Worm (Caenorhabditis elegans) whole organism, L4 larva: ENCODE results near the gene cdh-7.

Experiments
- D1046.2 ChIP-seq: fragments of 200-800 bp; sonication (Bioruptor generic); IDR thresholded peaks from 2 replicates; pipeline ENCODE4 v1.3.6; 2022; ENCODE audit warnings: missing genetic modification characterization, missing compliant biosample characterization
- F10B5.3 ChIP-seq: sonication (generic microtip); optimal IDR thresholded peaks from 2 replicates; lab custom pipeline; 2016; ENCODE audit warnings: mild to moderate bottlenecking, missing genetic modification characterization, missing compliant biosample characterization
- F37D6.2 ChIP-seq: sonication (generic microtip); optimal IDR thresholded peaks from 2 replicates; lab custom pipeline; 2016; ENCODE audit warnings: mild to moderate bottlenecking, missing genetic modification characterization, missing compliant biosample characterization
- F49E8.2 ChIP-seq: sonication (generic microtip); optimal IDR thresholded peaks from 2 replicates; lab custom pipeline; 2016; ENCODE audit warnings: missing compliant biosample characterization, mild to moderate bottlenecking, missing genetic modification characterization, borderline replicate concordance
- T20F7.1 ChIP-seq: fragments of 200-800 bp; sonication (Bioruptor generic); optimal IDR thresholded peaks from 2 replicates; lab custom pipeline; 2018; ENCODE audit warnings: mild to moderate bottlenecking, missing genetic modification characterization, missing compliant biosample characterization
- T26A8.4 ChIP-seq: fragments of 200-800 bp; sonication (Bioruptor generic); IDR thresholded peaks from 2 replicates; pipeline ENCODE4 v1.3.6; 2022; ENCODE audit warnings: missing genetic modification characterization, missing compliant biosample characterization
- Y5F2A.4 ChIP-seq: fragments of 200-800 bp; sonication (Bioruptor generic); optimal IDR thresholded peaks from 2 replicates; lab custom pipeline; 2018; ENCODE audit warnings: mild to moderate bottlenecking, missing genetic modification characterization, missing compliant biosample characterization
- ZK546.5 ChIP-seq, 2 experiments: sonication (generic microtip); optimal IDR thresholded peaks; 2 replicates each; lab custom pipeline; 2017; ENCODE audit warnings: missing biosample characterization in 2 of 2, missing genetic modification characterization in 2 of 2
- aly-2 ChIP-seq: sonication (generic microtip); optimal IDR thresholded peaks from 2 replicates; lab custom pipeline; 2018; ENCODE audit warnings: missing biosample characterization, missing genetic modification characterization
- ama-1 ChIP-seq: fragments of 150-350 bp; optimal IDR thresholded peaks from 2 replicates; lab custom pipeline; 2014; ENCODE audit warnings: inconsistent platforms, mixed read lengths
- attf-4 ChIP-seq: sonication (generic microtip); optimal IDR thresholded peaks from 3 replicates; lab custom pipeline; 2017; ENCODE audit warnings: missing biosample characterization, missing genetic modification characterization
- ctbp-1 ChIP-seq: fragments of 200-800 bp; sonication (Bioruptor generic); IDR thresholded peaks from 2 replicates; pipeline ENCODE4 v1.3.6; 2022; ENCODE audit warnings: missing genetic modification reagents, missing genetic modification characterization, missing compliant biosample characterization
- daf-12 ChIP-seq: fragments of 150-350 bp; optimal IDR thresholded peaks from 2 replicates; lab custom pipeline; 2014; ENCODE audit warnings: missing biosample characterization, missing genetic modification reagents, missing genetic modification characterization
- daf-19 ChIP-seq: fragments of 200-800 bp; sonication (Bioruptor generic); conservative IDR thresholded peaks from 2 replicates; pipeline ENCODE4 v1.3.6; 2022; ENCODE audit warnings: missing genetic modification characterization, missing compliant biosample characterization
- dmd-6 ChIP-seq: fragments of 200-800 bp; sonication (Bioruptor generic); IDR thresholded peaks from 2 replicates; pipeline ENCODE4 v1.3.6; 2022; ENCODE audit warnings: missing genetic modification reagents, missing genetic modification characterization, missing compliant biosample characterization
- dmd-9 ChIP-seq: fragments of 200-800 bp; sonication (Bioruptor generic); IDR thresholded peaks from 2 replicates; pipeline ENCODE4 v1.3.6; 2022; ENCODE audit warnings: missing genetic modification reagents, missing genetic modification characterization, missing compliant biosample characterization
- dpl-1 ChIP-seq: fragments of 150-350 bp; optimal IDR thresholded peaks from 2 replicates; lab custom pipeline; 2014; ENCODE audit warnings: missing biosample characterization, missing genetic modification reagents, missing genetic modification characterization
- dve-1 ChIP-seq: sonication (generic microtip); optimal IDR thresholded peaks from 2 replicates; lab custom pipeline; 2017; ENCODE audit warnings: antibody characterized with exemption, mild to moderate bottlenecking, missing genetic modification characterization, missing compliant biosample characterization; ENCODE audit not compliant: insufficient read depth
- egl-27 ChIP-seq: sonication (generic microtip); optimal IDR thresholded peaks from 3 replicates; lab custom pipeline; 2017; ENCODE audit warnings: missing biosample characterization, missing genetic modification reagents, missing genetic modification characterization
- hif-1 ChIP-seq, 2 experiments: sonication (generic microtip); optimal IDR thresholded peaks; 2 replicates each; lab custom pipeline; 2016 to 2017; ENCODE audit warnings: missing compliant biosample characterization in 2 of 2, missing genetic modification characterization in 2 of 2, missing genetic modification reagents in 2 of 2, missing genotype in 2 of 2, mild to moderate bottlenecking in 1 of 2
- hlh-11 ChIP-seq: fragments of 200-800 bp; sonication (Bioruptor generic); optimal IDR thresholded peaks from 2 replicates; lab custom pipeline; 2018; ENCODE audit warnings: mild to moderate bottlenecking, missing genetic modification characterization, missing compliant biosample characterization
- hlh-30 ChIP-seq: sonication (generic microtip); optimal IDR thresholded peaks from 2 replicates; lab custom pipeline; 2017; ENCODE audit warnings: antibody characterized with exemption, mild to moderate bottlenecking, missing genetic modification characterization, missing compliant biosample characterization; ENCODE audit not compliant: insufficient read depth
- lin-15B ChIP-seq: fragments of 150-350 bp; sonication (generic microtip); optimal IDR thresholded peaks from 3 replicates; lab custom pipeline; 2014; ENCODE audit warnings: missing biosample characterization, missing genetic modification characterization
- lsy-2 ChIP-seq, 2 experiments: fragments of 150-350 bp in 1 of 2; sonication (generic microtip) in 1 of 2; optimal IDR thresholded peaks; 2 replicates each; lab custom pipeline; 2014 to 2017; ENCODE audit warnings: missing biosample characterization in 2 of 2, missing genetic modification characterization in 2 of 2
- mdl-1 ChIP-seq, 2 experiments: fragments of 150-350 bp in 1 of 2; sonication (generic microtip) in 1 of 2; optimal IDR thresholded peaks; 2 replicates each; lab custom pipeline; 2014 to 2017; ENCODE audit warnings: missing biosample characterization in 2 of 2, missing genetic modification characterization in 2 of 2
- mes-2 ChIP-seq: sonication (generic microtip); optimal IDR thresholded peaks from 2 replicates; lab custom pipeline; 2016; ENCODE audit warnings: missing genotype, mild to moderate bottlenecking, missing genetic modification characterization, missing compliant biosample characterization; ENCODE audit not compliant: poor library complexity, severe bottlenecking
- nhr-111 ChIP-seq: fragments of 200-800 bp; sonication (Bioruptor generic); optimal IDR thresholded peaks from 2 replicates; lab custom pipeline; 2018; ENCODE audit warnings: mild to moderate bottlenecking, missing genetic modification characterization, missing compliant biosample characterization
- nhr-28 ChIP-seq: fragments of 150-350 bp; optimal IDR thresholded peaks from 2 replicates; lab custom pipeline; 2014; ENCODE audit warnings: missing biosample characterization, missing genetic modification characterization
- nhr-41 ChIP-seq: fragments of 200-800 bp; sonication (Bioruptor generic); IDR thresholded peaks from 2 replicates; pipeline ENCODE4 v1.3.6; 2022; ENCODE audit warnings: missing genetic modification reagents, missing genetic modification characterization, missing compliant biosample characterization
- nhr-6 ChIP-seq: fragments of 150-350 bp; optimal IDR thresholded peaks from 2 replicates; lab custom pipeline; 2014; ENCODE audit warnings: missing biosample characterization, missing genetic modification characterization
- nhr-77 ChIP-seq: fragments of 150-350 bp; optimal IDR thresholded peaks from 2 replicates; lab custom pipeline; 2014; ENCODE audit warnings: missing biosample characterization, missing genetic modification characterization
- pha-4 ChIP-seq, 2 experiments: fragments of 150-350 bp in 1 of 2; fragments of 200-800 bp in 1 of 2; sonication (Bioruptor generic) in 1 of 2; IDR thresholded peaks in 1 of 2; optimal IDR thresholded peaks in 1 of 2; 2 replicates each; pipeline versions ENCODE4 v1.3.6 to Lab custom; 2014 to 2022; ENCODE audit warnings: missing genetic modification characterization in 2 of 2, missing genetic modification reagents in 2 of 2, missing biosample characterization in 1 of 2, missing compliant biosample characterization in 1 of 2
- rbr-2 ChIP-seq: sonication (generic microtip); optimal IDR thresholded peaks from 2 replicates; lab custom pipeline; 2016; ENCODE audit warnings: missing genotype, missing genetic modification characterization, missing compliant biosample characterization
- saeg-2 ChIP-seq: fragments of 200-800 bp; sonication (Bioruptor generic); IDR thresholded peaks from 2 replicates; pipeline ENCODE4 v1.3.6; 2022; ENCODE audit warnings: missing genetic modification reagents, missing genetic modification characterization, missing compliant biosample characterization
- skn-1 ChIP-seq: fragments of 150-350 bp; optimal IDR thresholded peaks from 2 replicates; lab custom pipeline; 2014; ENCODE audit warnings: missing biosample characterization, missing genetic modification characterization
- spr-1 ChIP-seq: sonication (generic microtip); optimal IDR thresholded peaks from 2 replicates; lab custom pipeline; 2016; ENCODE audit warnings: mild to moderate bottlenecking, missing genetic modification characterization, missing compliant biosample characterization
- tra-1 ChIP-seq: fragments of 200-800 bp; sonication (Bioruptor generic); IDR thresholded peaks from 2 replicates; pipeline ENCODE4 v1.3.6; 2022; ENCODE audit warnings: missing genetic modification reagents, missing genetic modification characterization, missing compliant biosample characterization
- unc-130 ChIP-seq: sonication (generic microtip); optimal IDR thresholded peaks from 2 replicates; lab custom pipeline; 2016; ENCODE audit warnings: missing genetic modification reagents, missing genetic modification characterization, missing compliant biosample characterization
- unc-39 ChIP-seq: sonication (generic microtip); optimal IDR thresholded peaks from 2 replicates; lab custom pipeline; 2017; ENCODE audit warnings: missing biosample characterization, missing genetic modification characterization
- unc-62 ChIP-seq, 3 experiments: fragments of 150-350 bp in 1 of 3; sonication (generic microtip); optimal IDR thresholded peaks in 2 of 3; peaks in 1 of 3; 1 replicate in 1 of 3; 2 replicates in 2 of 3; lab custom pipeline; 2014 to 2017; ENCODE audit warnings: missing biosample characterization in 3 of 3, missing genetic modification characterization in 3 of 3, missing genetic modification reagents in 3 of 3, missing genotype in 1 of 3
- vab-7 ChIP-seq: fragments of 200-800 bp; sonication (Bioruptor generic); IDR thresholded peaks from 2 replicates; pipeline ENCODE4 v1.3.6; 2022; ENCODE audit warnings: missing genetic modification reagents, missing genetic modification characterization, missing compliant biosample characterization
- zfp-2 ChIP-seq: sonication (generic microtip); optimal IDR thresholded peaks from 2 replicates; lab custom pipeline; 2016; ENCODE audit warnings: mild to moderate bottlenecking, missing genetic modification characterization, missing compliant biosample characterization
- ztf-11 ChIP-seq: fragments of 150-350 bp; optimal IDR thresholded peaks from 2 replicates; lab custom pipeline; 2014; ENCODE audit warnings: missing biosample characterization, missing genetic modification characterization

Gene cdh-7

DNA sequence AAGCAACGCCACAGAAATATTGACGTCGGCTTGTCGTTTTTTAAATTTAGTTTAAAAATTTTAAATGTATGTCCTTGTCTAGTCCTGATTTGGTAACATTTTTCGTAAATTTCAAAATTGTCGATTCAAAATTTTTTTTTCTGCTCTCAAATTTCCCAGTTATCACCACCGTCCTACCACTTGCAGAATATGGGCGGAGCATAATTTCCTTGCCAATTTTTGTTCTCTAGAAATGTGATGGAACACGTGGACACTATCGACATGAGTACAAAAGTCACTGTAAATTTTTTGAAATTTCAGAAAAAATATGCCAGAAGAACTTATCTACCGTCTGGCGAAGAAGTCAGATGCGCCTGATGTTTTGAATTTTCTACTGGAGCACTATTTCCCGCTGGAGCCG, 12.2 kb downstream of the cdh-7 start, which contains the start of gene R05H10.7:
Gene R05H10.7 (plus strand): TSS at position 301 of the 400 bp plus-strand sequence.
- TF ChIP-seq D1046.2 (GFP tag; lab: Robert Waterston, UW) (no peak), Y5F2A.4 (GFP tag; lab: Kevin White, UChicago) (no peak), zfp-2 (no peak), unc-62 (GFP tag; optimal IDR thresholded peaks at IDR 0.05 in 1 of 2; lab: Kevin White, UChicago) (no peak), unc-62 (tag; optimal IDR thresholded peaks at IDR 0.05; lab: Kevin White, UChicago) (no peak), unc-39 (tag; lab: Kevin White, UChicago) (no peak), ZK546.5 (tag; optimal IDR thresholded peaks at IDR 0.05; lab: Kevin White, UChicago) (no peak), nhr-77 (tag; lab: Kevin White, UChicago) (no peak), nhr-41 (no peak), T20F7.1 (GFP tag; lab: Kevin White, UChicago) (no peak), T26A8.4 (GFP tag; lab: Robert Waterston, UW) (no peak), saeg-2 (GFP tag; lab: Robert Waterston, UW) (no peak), rbr-2 (tag; lab: Kevin White, UChicago) (no peak), F49E8.2 (tag; lab: Kevin White, UChicago) (no peak), dmd-9 (no peak), lin-15B (tag; lab: Kevin White, UChicago) (no peak), vab-7 (GFP tag; lab: Robert Waterston, UW) (no peak), nhr-111 (GFP tag; lab: Kevin White, UChicago) (no peak)

DNA sequence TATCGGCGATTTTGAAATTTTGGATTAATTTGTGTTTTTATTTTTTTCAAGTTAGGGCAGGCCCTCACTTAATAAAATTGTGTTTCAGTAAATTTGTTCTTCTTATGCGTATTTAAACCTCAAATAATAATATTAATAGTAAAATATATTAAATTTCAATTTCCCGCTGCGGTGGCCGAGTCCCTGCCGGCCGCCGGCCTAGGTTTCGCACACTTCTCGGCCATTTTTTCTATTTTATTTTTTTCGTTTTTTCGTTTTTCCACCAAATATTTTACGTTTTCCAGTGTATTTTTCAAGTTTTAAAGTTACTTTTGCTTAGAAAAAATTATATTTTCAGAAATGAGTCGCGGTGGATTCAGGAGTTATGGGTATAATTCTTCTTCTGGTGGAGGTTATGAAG, 13.9 kb downstream of the cdh-7 start, which contains the start of gene rbm-28:
Gene rbm-28 (plus strand): TSS at position 338 of the 400 bp plus-strand sequence.
- TF ChIP-seq unc-130 (GFP tag; lab: Kevin White, UChicago) = peak; percentile 59
- no peak for TF ChIP-seq skn-1 (tag; lab: Kevin White, UChicago)
- peak in 1 of 2 experiments; percentile 79 for TF ChIP-seq hif-1 (tag; optimal IDR thresholded peaks at IDR 0.05; lab: Kevin White, UChicago)
- no peak for TF ChIP-seq tra-1 (GFP tag; lab: Robert Waterston, UW)
- no peak for TF ChIP-seq mdl-1 (tag; optimal IDR thresholded peaks at IDR 0.05; lab: Kevin White, UChicago)
- no peak for TF ChIP-seq daf-19 (GFP tag; lab: Robert Waterston, UW)
- TF ChIP-seq dmd-6 (GFP tag; lab: Robert Waterston, UW) = no peak
- no peak for TF ChIP-seq Y5F2A.4 (GFP tag; lab: Kevin White, UChicago)
- TF ChIP-seq T20F7.1 (GFP tag; lab: Kevin White, UChicago) = no peak
- no peak for TF ChIP-seq daf-12 (tag; lab: Kevin White, UChicago)
- peak; percentile 95 for TF ChIP-seq mes-2
- TF ChIP-seq egl-27 (tag; lab: Kevin White, UChicago) = no peak
- no peak for TF ChIP-seq hlh-30 (tag; lab: Kevin White, UChicago)
- 0 out of 2 replicates have a peak, but pooled peaks have one; percentile 8 for TF ChIP-seq vab-7 (GFP tag; lab: Robert Waterston, UW)
- TF ChIP-seq dmd-9 = no peak
- no peak for TF ChIP-seq spr-1
- TF ChIP-seq F37D6.2 = no peak
- no peak for TF ChIP-seq hlh-11
- TF ChIP-seq pha-4 (GFP tag; IDR thresholded peaks at IDR 0.05; lab: Robert Waterston, UW) = no peak
- no peak for TF ChIP-seq pha-4 (tag; optimal IDR thresholded peaks at IDR 0.05; lab: Kevin White, UChicago)
- no peak for TF ChIP-seq nhr-41
- TF ChIP-seq nhr-6 (tag; lab: Kevin White, UChicago) = no peak
- TF ChIP-seq nhr-111 (GFP tag; lab: Kevin White, UChicago) = no peak
- TF ChIP-seq ctbp-1 (GFP tag; lab: Robert Waterston, UW) = no peak
- TF ChIP-seq ztf-11 (tag; lab: Kevin White, UChicago) = no peak
- no peak for TF ChIP-seq nhr-28 (tag; lab: Kevin White, UChicago)
- TF ChIP-seq ZK546.5 (tag; optimal IDR thresholded peaks at IDR 0.05; lab: Kevin White, UChicago) = no peak
- no peak for TF ChIP-seq dve-1 (tag; lab: Kevin White, UChicago)
- no peak for TF ChIP-seq saeg-2 (GFP tag; lab: Robert Waterston, UW)
- no peak for TF ChIP-seq attf-4 (tag; lab: Kevin White, UChicago)
- no peak for TF ChIP-seq F10B5.3 (tag; lab: Kevin White, UChicago)
- TF ChIP-seq aly-2 = no peak
- TF ChIP-seq zfp-2 = no peak
- no peak for TF ChIP-seq ama-1 (lab: Kevin White, UChicago)
- no peak for TF ChIP-seq F49E8.2 (tag; lab: Kevin White, UChicago)
- TF ChIP-seq dpl-1 (GFP tag; lab: Kevin White, UChicago) = peak; percentile 88
- TF ChIP-seq lsy-2 (tag; optimal IDR thresholded peaks at IDR 0.05; lab: Kevin White, UChicago) = peak in 1 of 2 experiments; percentile 49
